Fruit fly (Drosophila melanogaster) whole organism, prepupa: ENCODE data around the gene CG10232.

Source experiments
- Blimp-1 ChIP-seq: fragments of 200-800 bp; sonication (Bioruptor generic); optimal IDR thresholded peaks from 3 replicates; lab custom pipeline; 2017; ENCODE audit warnings: missing biosample characterization, missing genetic modification characterization, mild to moderate bottlenecking, moderate library complexity, missing genetic modification reagents
- CG10669 ChIP-seq: fragments of 200-800 bp; sonication (Bioruptor generic); optimal IDR thresholded peaks from 3 replicates; lab custom pipeline; 2018; ENCODE audit warnings: missing biosample characterization, mild to moderate bottlenecking, missing genetic modification characterization, moderate library complexity
- CG11902 ChIP-seq: fragments of 200-800 bp; sonication (Bioruptor generic); optimal IDR thresholded peaks from 3 replicates; lab custom pipeline; 2016; ENCODE audit warnings: missing biosample characterization, missing genetic modification characterization
- CG15336 ChIP-seq: fragments of 200-800 bp; sonication (Bioruptor generic); IDR thresholded peaks from 2 replicates; pipeline ENCODE4 v1.3.6; 2022; ENCODE audit warnings: missing biosample characterization, missing genetic modification characterization
- CG1621 ChIP-seq: fragments of 200-800 bp; sonication (Bioruptor generic); optimal IDR thresholded peaks from 3 replicates; lab custom pipeline; 2018; ENCODE audit warnings: missing biosample characterization, mild to moderate bottlenecking, missing genetic modification characterization
- CG16779 ChIP-seq: fragments of 200-800 bp; sonication (Bioruptor generic); optimal IDR thresholded peaks from 3 replicates; lab custom pipeline; 2017; ENCODE audit warnings: missing biosample characterization, mild to moderate bottlenecking, missing genetic modification characterization
- CG3032 ChIP-seq: fragments of 200-800 bp; optimal IDR thresholded peaks from 2 replicates; lab custom pipeline; 2019; ENCODE audit warnings: missing biosample characterization, mild to moderate bottlenecking, missing genetic modification characterization, moderate library complexity
- CG31627 ChIP-seq: fragments of 200-800 bp; sonication (Bioruptor generic); optimal IDR thresholded peaks from 3 replicates; lab custom pipeline; 2016; ENCODE audit warnings: missing biosample characterization, missing genetic modification characterization
- CG32006 ChIP-seq: fragments of 200-800 bp; sonication (Bioruptor generic); optimal IDR thresholded peaks from 3 replicates; lab custom pipeline; 2017; ENCODE audit warnings: missing biosample characterization, mild to moderate bottlenecking, missing genetic modification characterization
- CG3919 ChIP-seq: fragments of 200-800 bp; sonication (Bioruptor generic); optimal IDR thresholded peaks from 3 replicates; lab custom pipeline; 2016; ENCODE audit warnings: missing biosample characterization, missing genetic modification characterization
- CG6163 ChIP-seq: fragments of 200-800 bp; sonication (Bioruptor generic); IDR thresholded peaks from 3 replicates; pipeline ENCODE4 v1.3.6; 2022; ENCODE audit warnings: missing biosample characterization, missing genetic modification characterization
- CG6276 ChIP-seq: fragments of 200-800 bp; sonication (Bioruptor generic); optimal IDR thresholded peaks from 2 replicates; lab custom pipeline; 2017; ENCODE audit warnings: missing biosample characterization, mild to moderate bottlenecking, missing genetic modification characterization
- CG6792 ChIP-seq: fragments of 200-800 bp; sonication (Bioruptor generic); optimal IDR thresholded peaks from 3 replicates; lab custom pipeline; 2016; ENCODE audit warnings: missing biosample characterization, missing genetic modification characterization
- CG6808 ChIP-seq: fragments of 200-800 bp; sonication (Bioruptor generic); optimal IDR thresholded peaks from 3 replicates; lab custom pipeline; 2017; ENCODE audit warnings: missing biosample characterization, missing genetic modification characterization, mild to moderate bottlenecking, moderate library complexity, missing genetic modification reagents
- CG7368 ChIP-seq: fragments of 200-800 bp; sonication (Bioruptor generic); optimal IDR thresholded peaks from 3 replicates; lab custom pipeline; 2016; ENCODE audit warnings: missing biosample characterization, missing genetic modification characterization
- CG8319 ChIP-seq: fragments of 200-800 bp; sonication (Bioruptor generic); optimal IDR thresholded peaks from 3 replicates; lab custom pipeline; 2016; ENCODE audit warnings: missing biosample characterization, missing genetic modification characterization
- CG8632 ChIP-seq: fragments of 200-800 bp; sonication (Bioruptor generic); optimal IDR thresholded peaks from 3 replicates; lab custom pipeline; 2016; ENCODE audit warnings: missing biosample characterization, missing genetic modification characterization
- CG9139 ChIP-seq: fragments of 200-800 bp; sonication (Bioruptor generic); optimal IDR thresholded peaks from 3 replicates; lab custom pipeline; 2017; ENCODE audit warnings: missing biosample characterization, mild to moderate bottlenecking, missing genetic modification characterization
- Eip75B ChIP-seq: fragments of 200-800 bp; sonication (Bioruptor generic); optimal IDR thresholded peaks from 3 replicates; lab custom pipeline; 2016; ENCODE audit warnings: missing biosample characterization, missing genetic modification characterization
- Eip78C ChIP-seq: fragments of 200-800 bp; sonication (Bioruptor generic); peaks from one replicate; lab custom pipeline; 2016; ENCODE audit warnings: missing biosample characterization, missing genetic modification characterization
- Eip93F ChIP-seq: fragments of 200-800 bp; sonication (Bioruptor generic); optimal IDR thresholded peaks from 2 replicates; lab custom pipeline; 2016; ENCODE audit warnings: missing biosample characterization, mild to moderate bottlenecking, missing genetic modification characterization
- Ets21C ChIP-seq: fragments of 200-800 bp; sonication (Bioruptor generic); optimal IDR thresholded peaks from 3 replicates; lab custom pipeline; 2016; ENCODE audit warnings: missing biosample characterization, missing genetic modification characterization
- Ets96B ChIP-seq: fragments of 200-800 bp; optimal IDR thresholded peaks from 2 replicates; lab custom pipeline; 2019; ENCODE audit warnings: missing biosample characterization, mild to moderate bottlenecking, missing genetic modification characterization, moderate library complexity
- Gug ChIP-seq: fragments of 200-800 bp; sonication (Bioruptor generic); IDR thresholded peaks from 2 replicates; pipeline ENCODE4 v1.3.6; 2022; ENCODE audit warnings: missing biosample characterization, missing genetic modification characterization
- Hr38 ChIP-seq: sonication (Bioruptor generic); optimal IDR thresholded peaks from 2 replicates; lab custom pipeline; 2016; ENCODE audit warnings: missing biosample characterization, missing genetic modification characterization
- Hr39 ChIP-seq: fragments of 200-800 bp; sonication (Bioruptor generic); optimal IDR thresholded peaks from 2 replicates; lab custom pipeline; 2016; ENCODE audit warnings: missing biosample characterization, missing genetic modification characterization
- Hr4 ChIP-seq: fragments of 200-800 bp; sonication (Bioruptor generic); optimal IDR thresholded peaks from 3 replicates; lab custom pipeline; 2016; ENCODE audit warnings: missing biosample characterization, missing genetic modification characterization
- Lpt ChIP-seq: fragments of 200-800 bp; sonication (Bioruptor generic); optimal IDR thresholded peaks from 3 replicates; lab custom pipeline; 2016; ENCODE audit warnings: missing biosample characterization, missing genetic modification characterization
- Met ChIP-seq: fragments of 200-800 bp; sonication (Bioruptor generic); optimal IDR thresholded peaks from 3 replicates; lab custom pipeline; 2016; ENCODE audit warnings: missing biosample characterization, missing genetic modification characterization
- Smox ChIP-seq: fragments of 200-800 bp; sonication (Bioruptor generic); optimal IDR thresholded peaks from 3 replicates; lab custom pipeline; 2016; ENCODE audit warnings: missing biosample characterization, missing genetic modification characterization
- Sox102F ChIP-seq: fragments of 200-800 bp; sonication (Bioruptor generic); optimal IDR thresholded peaks from 2 replicates; lab custom pipeline; 2016; ENCODE audit warnings: missing biosample characterization, mild to moderate bottlenecking, missing genetic modification characterization
- Sox14 ChIP-seq: fragments of 200-800 bp; sonication (Bioruptor generic); optimal IDR thresholded peaks from 3 replicates; lab custom pipeline; 2016; ENCODE audit warnings: missing biosample characterization, missing genetic modification characterization
- Sox15 ChIP-seq: fragments of 200-800 bp; sonication (Bioruptor generic); optimal IDR thresholded peaks from 3 replicates; lab custom pipeline; 2016; ENCODE audit warnings: missing biosample characterization, missing genetic modification characterization
- achi ChIP-seq: fragments of 200-800 bp; sonication (Bioruptor generic); optimal IDR thresholded peaks from 3 replicates; lab custom pipeline; 2016; ENCODE audit warnings: missing biosample characterization, missing genetic modification characterization
- acj6 ChIP-seq: fragments of 200-800 bp; sonication (Bioruptor generic); optimal IDR thresholded peaks from 3 replicates; lab custom pipeline; 2016; ENCODE audit warnings: missing biosample characterization, missing genetic modification characterization
- dac ChIP-seq: fragments of 200-800 bp; sonication (Bioruptor generic); optimal IDR thresholded peaks from 2 replicates; lab custom pipeline; 2017; ENCODE audit warnings: missing biosample characterization, mild to moderate bottlenecking, missing genetic modification characterization
- dsx ChIP-seq: fragments of 200-800 bp; optimal IDR thresholded peaks from 3 replicates; lab custom pipeline; 2019; ENCODE audit warnings: missing biosample characterization, mild to moderate bottlenecking, missing genetic modification characterization, moderate library complexity; ENCODE audit not compliant: poor library complexity, severe bottlenecking
- eg ChIP-seq: fragments of 200-800 bp; sonication (Bioruptor generic); IDR thresholded peaks from 3 replicates; pipeline ENCODE4 v1.3.6; 2022; ENCODE audit warnings: missing biosample characterization, missing genetic modification characterization
- esn ChIP-seq: fragments of 200-800 bp; sonication (Bioruptor generic); optimal IDR thresholded peaks from 2 replicates; lab custom pipeline; 2016; ENCODE audit warnings: missing biosample characterization, mild to moderate bottlenecking, missing genetic modification characterization, moderate library complexity
- fkh ChIP-seq: fragments of 200-800 bp; sonication (Bioruptor generic); optimal IDR thresholded peaks from 3 replicates; lab custom pipeline; 2017; ENCODE audit warnings: missing biosample characterization, mild to moderate bottlenecking, missing genetic modification characterization, moderate library complexity
- lz ChIP-seq: fragments of 200-800 bp; sonication (Bioruptor generic); optimal IDR thresholded peaks from 3 replicates; lab custom pipeline; 2016; ENCODE audit warnings: missing biosample characterization, missing genetic modification characterization
- ss ChIP-seq, 2 experiments: fragments of 200-800 bp; sonication (Bioruptor generic); optimal IDR thresholded peaks; 2 replicates in 1 of 2; 3 replicates in 1 of 2; lab custom pipeline; 2017 to 2018; ENCODE audit warnings: mild to moderate bottlenecking in 2 of 2, missing biosample characterization in 2 of 2, missing genetic modification characterization in 2 of 2, moderate library complexity in 1 of 2
- svp ChIP-seq: fragments of 200-800 bp; sonication (Bioruptor generic); peaks from one replicate; lab custom pipeline; 2016; ENCODE audit warnings: missing biosample characterization, missing genetic modification characterization

The CG10232 gene

dm6 chr3R:23729632-23730471 lies 8.4 kb upstream of the CG10232 start (continued):
- TF ChIP-seq CG6808 (GFP tag; lab: Kevin White, UChicago), result peak; percentile 63
- no peak for TF ChIP-seq Ets96B (tag; lab: Kevin White, UChicago)
- TF ChIP-seq svp, result peak; percentile 88
- no peak for TF ChIP-seq acj6 (GFP tag; lab: Kevin White, UChicago)
- peak; percentile 36 for TF ChIP-seq Sox102F (GFP tag; lab: Kevin White, UChicago)
- peak; percentile 91 for TF ChIP-seq CG1621 (tag; lab: Kevin White, UChicago)
- TF ChIP-seq Eip78C (GFP tag; lab: Kevin White, UChicago), result peak; percentile 84
- TF ChIP-seq CG31627 (GFP tag; lab: Kevin White, UChicago), result no peak
- TF ChIP-seq CG15336 (GFP tag; lab: Robert Waterston, UW), result peak; percentile 42; the same call in 1 of the 2 replicates
- peak; percentile 59 for TF ChIP-seq Eip75B (GFP tag; lab: Kevin White, UChicago)
- TF ChIP-seq dac, result no peak
- no peak for TF ChIP-seq Hr4
- TF ChIP-seq Blimp-1, result peak; percentile 72
- TF ChIP-seq CG6276 (GFP tag; lab: Kevin White, UChicago), result peak; percentile 32
- no peak for TF ChIP-seq CG8319 (GFP tag; lab: Kevin White, UChicago)
- peak; percentile 95 for TF ChIP-seq Sox14
- TF ChIP-seq CG3919 (GFP tag; lab: Kevin White, UChicago), result peak; percentile 25
- TF ChIP-seq CG10669, result no peak
- no peak; the same call in 2 of the 3 replicates for TF ChIP-seq eg
- no peak for TF ChIP-seq achi (GFP tag; lab: Kevin White, UChicago)
- TF ChIP-seq lz (GFP tag; lab: Kevin White, UChicago), result no peak
- TF ChIP-seq dsx (GFP tag; lab: Kevin White, UChicago), result peak; percentile 52
- no peak for TF ChIP-seq CG3032 (tag; lab: Kevin White, UChicago)
- TF ChIP-seq CG8632 (GFP tag; lab: Kevin White, UChicago), result no peak
- TF ChIP-seq, all 60 proteins: peak for 26

DNA sequence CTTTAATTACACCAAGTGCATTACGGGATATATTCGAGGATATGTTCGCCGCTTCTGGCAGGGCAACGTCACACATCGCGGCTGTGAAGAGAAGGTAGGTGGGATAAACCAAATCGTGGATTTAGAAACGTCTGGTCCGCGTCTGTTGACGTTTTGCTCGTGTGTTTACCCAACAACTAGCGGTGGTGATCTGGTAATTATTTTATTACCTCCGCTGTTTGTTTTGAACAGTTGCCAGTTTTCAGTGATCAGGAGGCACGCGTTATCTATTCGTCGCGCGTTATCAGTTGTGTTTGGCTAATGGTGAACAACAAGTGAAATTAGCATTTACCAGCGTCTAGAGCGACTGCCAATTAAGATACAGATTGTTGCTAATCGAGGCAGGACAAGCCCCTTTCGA lies 7.6 kb upstream of the CG10232 start:
- no peak for TF ChIP-seq esn (GFP tag; lab: Kevin White, UChicago)
- TF ChIP-seq eg, result 0 out of 3 replicates have a peak, but pooled peaks have one; percentile 9
- TF ChIP-seq fkh, result peak; percentile 93
- no peak for TF ChIP-seq Ets96B (tag; lab: Kevin White, UChicago)
- no peak for TF ChIP-seq CG6163
- TF ChIP-seq CG3032 (tag; lab: Kevin White, UChicago), result no peak

- TF ChIP-seq CG6276 (GFP tag; lab: Kevin White, UChicago) (peak; percentile 49), CG6163 (peak; percentile 81), CG6808 (GFP tag; lab: Kevin White, UChicago) (peak; percentile 65), Eip75B (GFP tag; lab: Kevin White, UChicago) (peak; percentile 16), CG9139 (GFP tag; lab: Kevin White, UChicago) (peak; percentile 61), Hr38 (GFP tag; lab: Kevin White, UChicago) (no peak), Smox (GFP tag; lab: Kevin White, UChicago) (no peak), Hr39 (GFP tag; lab: Kevin White, UChicago) (no peak), Eip78C (GFP tag; lab: Kevin White, UChicago) (peak; percentile 71), CG7368 (GFP tag; lab: Kevin White, UChicago) (no peak), CG15336 (GFP tag; lab: Robert Waterston, UW) (peak; percentile 36; the same call in 1 of the 2 replicates), CG31627 (GFP tag; lab: Kevin White, UChicago) (no peak), Ets96B (tag; lab: Kevin White, UChicago) (peak; percentile 16), Ets21C (GFP tag; lab: Kevin White, UChicago) (no peak), ss (GFP tag; optimal IDR thresholded peaks at IDR 0.05; lab: Kevin White, UChicago) (peak; percentile 60 to 77), achi (GFP tag; lab: Kevin White, UChicago) (peak; percentile 10), CG10669 (peak; percentile 44), Eip93F (GFP tag; lab: Kevin White, UChicago) (peak; percentile 1), CG3032 (tag; lab: Kevin White, UChicago) (peak; percentile 27), svp (peak; percentile 74), fkh (peak; percentile 12), CG32006 (GFP tag; lab: Kevin White, UChicago) (peak; percentile 21), Met (GFP tag; lab: Kevin White, UChicago) (no peak), dsx (GFP tag; lab: Kevin White, UChicago) (peak; percentile 46), Gug (GFP tag; lab: Robert Waterston, UW) (no peak), Lpt (GFP tag; lab: Kevin White, UChicago) (peak; percentile 10), CG3919 (GFP tag; lab: Kevin White, UChicago) (no peak), CG1621 (tag; lab: Kevin White, UChicago) (peak; percentile 8), CG11902 (GFP tag; lab: Kevin White, UChicago) (no peak), Blimp-1 (no peak), CG6792 (GFP tag; lab: Kevin White, UChicago) (no peak), CG16779 (tag; lab: Kevin White, UChicago) (peak; percentile 66), Sox15 (GFP tag; lab: Kevin White, UChicago) (no peak), eg (peak; percentile 78)
Measured at dm6 chr3R:23728086-23728485, 6.7 kb upstream of the CG10232 start.
